Fruit fly (Drosophila melanogaster): ENCODE results near the gene CG4151.
A peak's percentile ranks its signal among the peaks of the same experiment; 100 is the strongest.

Gene CG4151

dm6 chrX:5516783-5517571 lies 15.7 kb downstream of the CG4151 start (continued):
- 0 out of 3 replicates have a peak, but pooled peaks have one; percentile 6 for TF ChIP-seq CG6175 (GFP tag; IDR thresholded peaks at IDR 0.05)
- TF ChIP-seq kni (GFP tag; optimal IDR thresholded peaks at IDR 0.05): peak; percentile 44
- no peak for TF ChIP-seq CG3163 (GFP tag; optimal IDR thresholded peaks at IDR 0.05)
- TF ChIP-seq Ravus (GFP tag; IDR thresholded peaks at IDR 0.05): peak; percentile 47; the same call in 1 of the 2 replicates
- peak; percentile 2 for TF ChIP-seq Blimp-1 (GFP tag; optimal IDR thresholded peaks at IDR 0.05)
- TF ChIP-seq CG4707 (GFP tag; optimal IDR thresholded peaks at IDR 0.05): peak; percentile 78
- TF ChIP-seq CG30020 (tag; optimal IDR thresholded peaks at IDR 0.05): no peak
- no peak for TF ChIP-seq GATAe (GFP tag; conservative IDR thresholded peaks at IDR 0.05)
- no peak for TF ChIP-seq Nf-YA (GFP tag; IDR thresholded peaks at IDR 0.05)
- TF ChIP-seq bowl (GFP tag; IDR thresholded peaks at IDR 0.05): no peak
- TF ChIP-seq CG4282 (GFP tag; optimal IDR thresholded peaks at IDR 0.05): peak; percentile 48
- no peak for TF ChIP-seq CG4617 (GFP tag; optimal IDR thresholded peaks at IDR 0.05; ENCODE audit: borderline replicate concordance)
- TF ChIP-seq gce (GFP tag; IDR thresholded peaks at IDR 0.05): no peak
- TF ChIP-seq Fer3 (tag; optimal IDR thresholded peaks at IDR 0.05): no peak
- no peak for TF ChIP-seq lbe (GFP tag; optimal IDR thresholded peaks at IDR 0.05)
- TF ChIP-seq fru (optimal IDR thresholded peaks at IDR 0.05): no peak
- peak; percentile 68 for TF ChIP-seq CG7556 (GFP tag; optimal IDR thresholded peaks at IDR 0.05)
- TF ChIP-seq Atf3 (GFP tag; optimal IDR thresholded peaks at IDR 0.05): no peak
- TF ChIP-seq CG2889 (GFP tag; IDR thresholded peaks at IDR 0.05): no peak
- no peak for TF ChIP-seq jigr1 (GFP tag; IDR thresholded peaks at IDR 0.05)
- peak; percentile 14 for TF ChIP-seq Ssrp (tag; optimal IDR thresholded peaks at IDR 0.05)
- TF ChIP-seq CTCF (GFP tag; optimal IDR thresholded peaks at IDR 0.05): no peak
- TF ChIP-seq maf-S (GFP tag; optimal IDR thresholded peaks at IDR 0.05): no peak
- peak; percentile 39; the same call in 1 of the 2 replicates for TF ChIP-seq sob (GFP tag; IDR thresholded peaks at IDR 0.05)
- TF ChIP-seq Ets65A (GFP tag): no peak
- TF ChIP-seq ara (GFP tag; IDR thresholded peaks at IDR 0.05): no peak
- TF ChIP-seq repo (GFP tag; optimal IDR thresholded peaks at IDR 0.05): peak; percentile 3
- TF ChIP-seq nerfin-1 (tag; optimal IDR thresholded peaks at IDR 0.05): peak; percentile 26
- no peak for TF ChIP-seq CG16863 (GFP tag; optimal IDR thresholded peaks at IDR 0.05)
- peak; percentile 58 for TF ChIP-seq CG17385 (GFP tag; optimal IDR thresholded peaks at IDR 0.05)
- TF ChIP-seq CG7839 (tag; optimal IDR thresholded peaks at IDR 0.05): peak; percentile 50
- no peak for TF ChIP-seq Hmx (GFP tag; optimal IDR thresholded peaks at IDR 0.05)
- no peak for TF ChIP-seq tin (GFP tag; optimal IDR thresholded peaks at IDR 0.05)
- no peak for TF ChIP-seq CG1024 (GFP tag; IDR thresholded peaks at IDR 0.05)
- TF ChIP-seq lola (GFP tag; optimal IDR thresholded peaks at IDR 0.05): peak in 1 of 3 experiments; percentile 44
- TF ChIP-seq CG13287 (GFP tag; IDR thresholded peaks at IDR 0.05; ENCODE audit: partially characterized antibody): peak; percentile 59
- peak; percentile 29 for TF ChIP-seq CG10267 (tag; optimal IDR thresholded peaks at IDR 0.05)
- peak; percentile 11 for TF ChIP-seq exex (tag; optimal IDR thresholded peaks at IDR 0.05)
- TF ChIP-seq Taf1 (GFP tag; IDR thresholded peaks at IDR 0.05): no peak
- TF ChIP-seq CG14441 (GFP tag; IDR thresholded peaks at IDR 0.05): peak; percentile 20; the same call in 1 of the 2 replicates
- TF ChIP-seq MBD-R2 (GFP tag; IDR thresholded peaks at IDR 0.05): no peak
- peak; percentile 23 for TF ChIP-seq Nf-YB (GFP tag; optimal IDR thresholded peaks at IDR 0.05)
- TF ChIP-seq Mes4 (GFP tag; optimal IDR thresholded peaks at IDR 0.05): no peak
- no peak for TF ChIP-seq psq (GFP tag; optimal IDR thresholded peaks at IDR 0.05)
- TF ChIP-seq CG4424 (GFP tag; optimal IDR thresholded peaks at IDR 0.05): peak; percentile 54
- no peak for TF ChIP-seq Rx (GFP tag; IDR thresholded peaks at IDR 0.05)
- peak; percentile 38 for TF ChIP-seq CG6254 (GFP tag; optimal IDR thresholded peaks at IDR 0.05)
- 0 out of 2 replicates have a peak, but pooled peaks have one; percentile 27 for TF ChIP-seq CG6689 (GFP tag; IDR thresholded peaks at IDR 0.05)
- peak; percentile 45 for TF ChIP-seq D19A (tag; optimal IDR thresholded peaks at IDR 0.05)
- no peak for TF ChIP-seq Antp (GFP tag; optimal IDR thresholded peaks at IDR 0.05)
- no peak for TF ChIP-seq Camta (GFP tag; optimal IDR thresholded peaks at IDR 0.05)

All from whole organism, embryonic.